Fruit fly (Drosophila melanogaster) Kc167 (cell line): ENCODE results near the gene HP1b.
"Not testable (repeated sequence)": the region's sequence is repeated elsewhere in the genome, so short reads cannot be mapped to it uniquely, and the experiment has no call there.

ENCODE experiments used
- Myc ChIP-seq: fragments of >200 bp; optimal IDR thresholded peaks from 2 replicates; lab custom pipeline; 2017; ENCODE audit warnings: missing external identifiers
- Sin3A ChIP-seq: fragments of >200 bp; optimal IDR thresholded peaks from 2 replicates; lab custom pipeline; 2018; ENCODE audit warnings: missing external identifiers
- h ChIP-seq: fragments of >200 bp; optimal IDR thresholded peaks from 3 replicates; lab custom pipeline; 2018; ENCODE audit warnings: missing external identifiers
- insv ChIP-seq: fragments of >200 bp; optimal IDR thresholded peaks from 3 replicates; lab custom pipeline; 2018; ENCODE audit warnings: missing external identifiers
- psq ChIP-seq: fragments of >200 bp; optimal IDR thresholded peaks from 2 replicates; lab custom pipeline; 2017; ENCODE audit warnings: missing external identifiers
- ttk ChIP-seq: sonication (Bioruptor generic); optimal IDR thresholded peaks from 2 replicates; lab custom pipeline; 2017; ENCODE audit warnings: missing external identifiers

Gene HP1b

dm6 chrX:9071308-9071707 lies 9.6 kb upstream of the HP1b start, which contains the start of gene CG10970:
CG10970 (minus strand) TSS chrX:9071408.
- no peak for TF ChIP-seq h (lab: Kevin White, UChicago)
- no peak for TF ChIP-seq ttk (lab: Kevin White, UChicago)
- TF ChIP-seq Sin3A (lab: Kevin White, UChicago), result no peak
- no peak for TF ChIP-seq insv (lab: Kevin White, UChicago)

DNA sequence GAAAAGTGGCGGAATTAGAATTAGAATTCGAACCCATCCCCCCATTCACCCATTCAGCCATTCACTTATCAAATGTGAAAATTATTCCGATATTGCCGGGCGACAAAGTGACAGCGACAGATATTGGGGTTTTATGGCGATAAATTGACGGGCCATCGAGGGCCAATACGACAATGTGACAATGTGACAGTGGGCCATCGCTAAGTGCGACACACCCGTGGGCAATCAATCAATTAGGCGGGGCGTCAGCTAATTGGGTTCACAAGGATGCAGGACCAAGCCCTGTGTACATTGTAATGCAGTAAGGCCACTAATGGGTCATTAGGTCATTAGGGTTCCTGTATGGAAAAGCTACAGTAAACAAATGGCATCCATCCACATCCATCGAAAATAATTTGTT lies 6.8 kb upstream of the HP1b start:
- TF ChIP-seq Myc (lab: Kevin White, UChicago) (no peak), Sin3A (lab: Kevin White, UChicago) (no peak), h (lab: Kevin White, UChicago) (no peak), psq (no peak)

dm6 chrX:9075641-9076324 lies 5.1 kb upstream of the HP1b start:
- TF ChIP-seq h (lab: Kevin White, UChicago), result no peak
- TF ChIP-seq ttk (lab: Kevin White, UChicago), result no peak

- no peak for TF ChIP-seq psq
- no peak for TF ChIP-seq ttk (lab: Kevin White, UChicago)
- TF ChIP-seq h (lab: Kevin White, UChicago), result no peak
- no peak for TF ChIP-seq Sin3A (lab: Kevin White, UChicago)
- TF ChIP-seq Myc (lab: Kevin White, UChicago), result no peak
- TF ChIP-seq insv (lab: Kevin White, UChicago), result no peak
Observed at dm6 chrX:9077558-9077957, 3.3 kb upstream of the HP1b start.

DNA sequence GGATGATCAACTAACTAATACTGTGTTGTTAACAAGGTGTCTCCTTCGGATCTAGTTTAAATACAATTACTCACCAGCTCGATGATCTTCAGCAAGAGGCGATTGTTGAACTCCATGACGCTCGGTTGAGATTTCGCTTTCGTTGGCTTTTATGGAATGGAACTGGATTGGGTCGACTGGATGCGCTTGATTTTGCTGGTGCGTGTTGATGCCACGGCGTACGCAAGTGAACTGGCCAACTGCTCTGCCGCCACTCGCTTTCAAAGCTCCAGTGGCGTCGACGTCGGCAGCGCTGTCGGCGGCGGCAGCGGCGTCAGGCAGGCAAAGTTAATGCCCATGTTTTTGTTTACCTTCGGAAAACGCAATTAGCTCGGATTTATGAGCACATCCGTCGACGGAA lies 2.6 kb upstream of the HP1b start, which contains the start of gene CG44325:
TSS of gene CG44325 (minus strand) at position 237 of the 400 bp plus-strand sequence.
- TF ChIP-seq ttk (lab: Kevin White, UChicago), result no peak
- no peak for TF ChIP-seq psq
- no peak for TF ChIP-seq Myc (lab: Kevin White, UChicago)
- TF ChIP-seq Sin3A (lab: Kevin White, UChicago), result no peak
- no peak for TF ChIP-seq insv (lab: Kevin White, UChicago)
- TF ChIP-seq h (lab: Kevin White, UChicago), result no peak

dm6 chrX:9082600-9082999 lies 1.7 kb downstream of the HP1b start, which contains the start of gene APC4:
APC4 (plus strand) TSS chrX:9082931.
- TF ChIP-seq psq (no peak), Sin3A (lab: Kevin White, UChicago) (no peak), insv (lab: Kevin White, UChicago) (no peak), h (lab: Kevin White, UChicago) (no peak), ttk (lab: Kevin White, UChicago) (no peak), Myc (lab: Kevin White, UChicago) (no peak)

dm6 chrX:9085726-9086125 lies 4.9 kb downstream of the HP1b start, which contains the start of gene CG32708:
CG32708 (plus strand) TSS chrX:9085932.
- TF ChIP-seq psq (no peak), ttk (lab: Kevin White, UChicago) (no peak), Myc (lab: Kevin White, UChicago) (no peak), insv (lab: Kevin White, UChicago) (no peak), h (lab: Kevin White, UChicago) (no peak), Sin3A (lab: Kevin White, UChicago) (no peak)

- TF ChIP-seq ttk (lab: Kevin White, UChicago); Sin3A (lab: Kevin White, UChicago); psq: not testable (repeated sequence)
Observed at dm6 chrX:9086702-9087179, 5.9 kb downstream of the HP1b start, which contains the start of gene CG32706. CG32706 (plus strand) TSS chrX:9087129.

- not testable (repeated sequence) for TF ChIP-seq h (lab: Kevin White, UChicago); psq; ttk (lab: Kevin White, UChicago)
Observed at dm6 chrX:9087920-9088417, 7.1 kb downstream of the HP1b start, which contains the start of gene CG6999. CG6999 (plus strand) TSS chrX:9088367.

- TF ChIP-seq psq (no peak), Myc (lab: Kevin White, UChicago) (no peak), h (lab: Kevin White, UChicago) (no peak), Sin3A (lab: Kevin White, UChicago) (no peak), ttk (lab: Kevin White, UChicago) (no peak), insv (lab: Kevin White, UChicago) (no peak)
Observed at dm6 chrX:9089254-9090056, 8.6 kb downstream of the HP1b start, which contains the start of gene CCT2. CCT2 (plus strand) TSS chrX:9089513.

DNA sequence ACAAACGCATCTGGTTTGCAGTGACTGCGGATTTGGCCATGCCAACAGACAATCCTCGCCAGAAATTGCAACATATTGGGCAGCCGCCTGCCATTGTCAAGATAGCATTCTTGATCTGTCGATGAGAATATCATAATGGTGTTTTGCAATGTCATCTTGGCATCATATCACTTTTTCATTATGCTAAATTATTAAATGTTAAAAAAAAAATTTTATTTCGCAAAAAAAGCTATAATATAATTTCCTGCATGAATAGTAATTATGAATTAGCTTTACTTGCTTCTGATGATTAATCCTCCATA lies 9.1 kb downstream of the HP1b start:
- no peak for TF ChIP-seq Myc (lab: Kevin White, UChicago)
- no peak for TF ChIP-seq Sin3A (lab: Kevin White, UChicago)
- TF ChIP-seq insv (lab: Kevin White, UChicago), result no peak
- TF ChIP-seq psq, result no peak
- no peak for TF ChIP-seq h (lab: Kevin White, UChicago)
- TF ChIP-seq ttk (lab: Kevin White, UChicago), result no peak

- TF ChIP-seq psq, result no peak
- TF ChIP-seq Myc (lab: Kevin White, UChicago), result no peak
- no peak for TF ChIP-seq h (lab: Kevin White, UChicago)
- no peak for TF ChIP-seq insv (lab: Kevin White, UChicago)
- TF ChIP-seq ttk (lab: Kevin White, UChicago), result no peak
- TF ChIP-seq Sin3A (lab: Kevin White, UChicago), result no peak
Observed at dm6 chrX:9093062-9093461, 12.2 kb downstream of the HP1b start.
